Worm (Caenorhabditis elegans) whole organism, L1 larva: ENCODE measurements around the gene Y116A8C.465.

Source experiments
- C16A3.4 ChIP-seq: fragments of 150-350 bp; optimal IDR thresholded peaks from 2 replicates; lab custom pipeline; 2014; ENCODE audit warnings: missing biosample characterization, missing genetic modification characterization
- C34B4.2 ChIP-seq: sonication (generic microtip); optimal IDR thresholded peaks from 2 replicates; lab custom pipeline; 2017; ENCODE audit warnings: mild to moderate bottlenecking, missing genetic modification characterization, missing compliant biosample characterization
- Y116A8C.19 ChIP-seq: sonication (generic microtip); optimal IDR thresholded peaks from 2 replicates; lab custom pipeline; 2016; ENCODE audit warnings: missing compliant biosample characterization, missing genetic modification characterization, borderline replicate concordance
- aha-1 ChIP-seq: fragments of 150-350 bp; optimal IDR thresholded peaks from 2 replicates; lab custom pipeline; 2014; ENCODE audit warnings: missing biosample characterization, missing genetic modification characterization
- aly-2 ChIP-seq: fragments of 150-350 bp; optimal IDR thresholded peaks from 2 replicates; lab custom pipeline; 2014; ENCODE audit warnings: missing biosample characterization, missing genetic modification characterization
- ama-1 ChIP-seq: fragments of 150-350 bp; optimal IDR thresholded peaks from 2 replicates; lab custom pipeline; 2014
- blmp-1 ChIP-seq: fragments of 150-350 bp; optimal IDR thresholded peaks from 2 replicates; lab custom pipeline; 2014; ENCODE audit warnings: missing biosample characterization, missing genetic modification characterization
- ceh-63 ChIP-seq: fragments of 200-800 bp; sonication (Bioruptor generic); optimal IDR thresholded peaks from 2 replicates; lab custom pipeline; 2018; ENCODE audit warnings: mild to moderate bottlenecking, missing genetic modification characterization, missing compliant biosample characterization
- ceh-82 ChIP-seq, 3 experiments: fragments of 150-350 bp in 1 of 3; sonication (generic microtip) in 2 of 3; optimal IDR thresholded peaks; 2 replicates each; lab custom pipeline; 2014 to 2017; ENCODE audit warnings: missing biosample characterization in 3 of 3, missing genetic modification characterization in 3 of 3
- dpl-1 ChIP-seq, 3 experiments: fragments of 150-350 bp in 2 of 3; sonication (generic microtip) in 1 of 3; optimal IDR thresholded peaks; 2 replicates each; lab custom pipeline; 2014 to 2017; ENCODE audit warnings: missing biosample characterization in 3 of 3, missing genetic modification characterization in 3 of 3, missing genetic modification reagents in 3 of 3
- efl-1 ChIP-seq, 4 experiments: fragments of 150-350 bp; optimal IDR thresholded peaks in 3 of 4; peaks in 1 of 4; 1 replicate in 1 of 4; 2 replicates in 3 of 4; lab custom pipeline; 2014; ENCODE audit warnings: missing biosample characterization in 2 of 4, missing genetic modification characterization in 2 of 4, missing genetic modification reagents in 2 of 4
- egl-13 ChIP-seq: sonication (generic microtip); optimal IDR thresholded peaks from 2 replicates; lab custom pipeline; 2016; ENCODE audit warnings: missing genotype, missing genetic modification reagents, missing genetic modification characterization, missing compliant biosample characterization
- elt-2 ChIP-seq: sonication (generic microtip); optimal IDR thresholded peaks from 2 replicates; lab custom pipeline; 2016; ENCODE audit warnings: missing genetic modification characterization, mild to moderate bottlenecking, inconsistent platforms, missing compliant biosample characterization, missing genetic modification reagents
- ets-5 ChIP-seq: fragments of 200-800 bp; sonication (Bioruptor generic); IDR thresholded peaks from 2 replicates; pipeline ENCODE4 v1.3.6; 2022; ENCODE audit warnings: missing genetic modification characterization, missing compliant biosample characterization
- fkh-10 ChIP-seq: sonication (generic microtip); optimal IDR thresholded peaks from 2 replicates; lab custom pipeline; 2017; ENCODE audit warnings: missing biosample characterization, missing genetic modification reagents, missing genetic modification characterization
- fkh-4 ChIP-seq: sonication (generic microtip); optimal IDR thresholded peaks from 2 replicates; lab custom pipeline; 2016; ENCODE audit warnings: missing compliant biosample characterization, missing genetic modification characterization, borderline replicate concordance
- hlh-17 ChIP-seq: fragments of 200-800 bp; sonication (Bioruptor generic); optimal IDR thresholded peaks from 2 replicates; lab custom pipeline; 2018; ENCODE audit warnings: missing genetic modification characterization, mild to moderate bottlenecking, missing compliant biosample characterization, moderate library complexity, borderline replicate concordance
- hlh-4 ChIP-seq: sonication (generic microtip); optimal IDR thresholded peaks from 2 replicates; lab custom pipeline; 2016; ENCODE audit warnings: mild to moderate bottlenecking, missing genetic modification characterization, missing compliant biosample characterization
- hpl-2 ChIP-seq: fragments of 150-350 bp; optimal IDR thresholded peaks from 2 replicates; lab custom pipeline; 2014; ENCODE audit warnings: missing biosample characterization, missing genetic modification reagents, missing genetic modification characterization
- irx-1 ChIP-seq: sonication (generic microtip); optimal IDR thresholded peaks from 2 replicates; lab custom pipeline; 2016; ENCODE audit warnings: missing genetic modification characterization, missing compliant biosample characterization
- jun-1 ChIP-seq: fragments of 150-350 bp; optimal IDR thresholded peaks from 2 replicates; lab custom pipeline; 2014; ENCODE audit warnings: missing biosample characterization, missing genetic modification reagents, missing genetic modification characterization
- lin-15B ChIP-seq: fragments of 150-350 bp; sonication (generic microtip); optimal IDR thresholded peaks from 3 replicates; lab custom pipeline; 2014; ENCODE audit warnings: missing biosample characterization, missing genetic modification characterization
- lir-3 ChIP-seq: sonication (generic microtip); optimal IDR thresholded peaks from 2 replicates; lab custom pipeline; 2016; ENCODE audit warnings: mild to moderate bottlenecking, missing genetic modification characterization, moderate library complexity, missing compliant biosample characterization; ENCODE audit not compliant: poor library complexity
- mab-9 ChIP-seq: fragments of 200-800 bp; sonication (Bioruptor generic); IDR thresholded peaks from 2 replicates; pipeline ENCODE4 v1.3.6; 2022; ENCODE audit warnings: missing genetic modification reagents, missing genetic modification characterization, missing compliant biosample characterization
- nhr-11 ChIP-seq: fragments of 150-350 bp; optimal IDR thresholded peaks from 2 replicates; lab custom pipeline; 2014; ENCODE audit warnings: missing biosample characterization, missing genetic modification characterization
- nhr-12 ChIP-seq: sonication (generic microtip); optimal IDR thresholded peaks from 2 replicates; lab custom pipeline; 2017; ENCODE audit warnings: missing biosample characterization, missing genetic modification characterization
- nhr-20 ChIP-seq: sonication (generic microtip); optimal IDR thresholded peaks from 2 replicates; lab custom pipeline; 2016; ENCODE audit warnings: mild to moderate bottlenecking, missing genetic modification characterization, missing compliant biosample characterization
- nhr-237 ChIP-seq: fragments of 150-350 bp; optimal IDR thresholded peaks from 2 replicates; lab custom pipeline; 2014; ENCODE audit warnings: missing biosample characterization, missing genetic modification characterization
- nhr-47 ChIP-seq: sonication (generic microtip); optimal IDR thresholded peaks from 2 replicates; lab custom pipeline; 2016; ENCODE audit warnings: mild to moderate bottlenecking, missing genetic modification characterization, moderate library complexity, missing compliant biosample characterization
- nhr-71 ChIP-seq: sonication (generic microtip); optimal IDR thresholded peaks from 2 replicates; lab custom pipeline; 2016; ENCODE audit warnings: mild to moderate bottlenecking, missing genetic modification characterization, moderate library complexity, missing compliant biosample characterization
- nhr-76 ChIP-seq: sonication (generic microtip); optimal IDR thresholded peaks from 2 replicates; lab custom pipeline; 2017; ENCODE audit warnings: missing biosample characterization, missing genetic modification characterization
- nhr-77 ChIP-seq: fragments of 150-350 bp; optimal IDR thresholded peaks from 2 replicates; lab custom pipeline; 2014; ENCODE audit warnings: missing biosample characterization, missing genetic modification characterization
- nhr-84 ChIP-seq: sonication (generic microtip); optimal IDR thresholded peaks from 2 replicates; lab custom pipeline; 2017; ENCODE audit warnings: missing biosample characterization, missing genetic modification characterization
- nhr-85 ChIP-seq: sonication (generic microtip); peaks from one replicate; lab custom pipeline; 2016; ENCODE audit warnings: missing genetic modification characterization, inconsistent platforms, missing compliant biosample characterization
- pax-3 ChIP-seq: fragments of 200-800 bp; sonication (Bioruptor generic); optimal IDR thresholded peaks from 2 replicates; lab custom pipeline; 2018; ENCODE audit warnings: mild to moderate bottlenecking, missing genetic modification characterization, moderate library complexity, missing compliant biosample characterization
- rnt-1 ChIP-seq: sonication (generic microtip); optimal IDR thresholded peaks from 2 replicates; lab custom pipeline; 2016; ENCODE audit warnings: mild to moderate bottlenecking, missing genetic modification characterization, moderate library complexity, missing compliant biosample characterization
- snpc-4 ChIP-seq: fragments of 150-350 bp; optimal IDR thresholded peaks from 2 replicates; lab custom pipeline; 2014; ENCODE audit warnings: missing biosample characterization, missing genetic modification characterization
- snu-23 ChIP-seq: sonication (generic microtip); optimal IDR thresholded peaks from 2 replicates; lab custom pipeline; 2016; ENCODE audit warnings: missing genetic modification characterization, missing compliant biosample characterization
- sox-4 ChIP-seq: sonication (generic microtip); optimal IDR thresholded peaks from 2 replicates; lab custom pipeline; 2016; ENCODE audit warnings: missing genetic modification characterization, missing compliant biosample characterization
- tlp-1 ChIP-seq: fragments of 150-350 bp; optimal IDR thresholded peaks from 2 replicates; lab custom pipeline; 2014; ENCODE audit warnings: missing biosample characterization, missing genetic modification characterization
- unc-130 ChIP-seq: fragments of 150-350 bp; optimal IDR thresholded peaks from 2 replicates; lab custom pipeline; 2017; ENCODE audit warnings: missing biosample characterization, missing genetic modification characterization, inconsistent platforms
- unc-62 ChIP-seq: fragments of 150-350 bp; optimal IDR thresholded peaks from 2 replicates; lab custom pipeline; 2014; ENCODE audit warnings: missing biosample characterization, missing genetic modification reagents, missing genetic modification characterization
- unc-86 ChIP-seq: sonication (generic microtip); optimal IDR thresholded peaks from 2 replicates; lab custom pipeline; 2016; ENCODE audit warnings: missing genetic modification characterization, missing compliant biosample characterization
- unc-98 ChIP-seq: fragments of 200-800 bp; sonication (Bioruptor generic); IDR thresholded peaks from 2 replicates; pipeline ENCODE4 v1.3.6; 2022; ENCODE audit warnings: missing genetic modification characterization, missing compliant biosample characterization

Y116A8C.465 gene

DNA sequence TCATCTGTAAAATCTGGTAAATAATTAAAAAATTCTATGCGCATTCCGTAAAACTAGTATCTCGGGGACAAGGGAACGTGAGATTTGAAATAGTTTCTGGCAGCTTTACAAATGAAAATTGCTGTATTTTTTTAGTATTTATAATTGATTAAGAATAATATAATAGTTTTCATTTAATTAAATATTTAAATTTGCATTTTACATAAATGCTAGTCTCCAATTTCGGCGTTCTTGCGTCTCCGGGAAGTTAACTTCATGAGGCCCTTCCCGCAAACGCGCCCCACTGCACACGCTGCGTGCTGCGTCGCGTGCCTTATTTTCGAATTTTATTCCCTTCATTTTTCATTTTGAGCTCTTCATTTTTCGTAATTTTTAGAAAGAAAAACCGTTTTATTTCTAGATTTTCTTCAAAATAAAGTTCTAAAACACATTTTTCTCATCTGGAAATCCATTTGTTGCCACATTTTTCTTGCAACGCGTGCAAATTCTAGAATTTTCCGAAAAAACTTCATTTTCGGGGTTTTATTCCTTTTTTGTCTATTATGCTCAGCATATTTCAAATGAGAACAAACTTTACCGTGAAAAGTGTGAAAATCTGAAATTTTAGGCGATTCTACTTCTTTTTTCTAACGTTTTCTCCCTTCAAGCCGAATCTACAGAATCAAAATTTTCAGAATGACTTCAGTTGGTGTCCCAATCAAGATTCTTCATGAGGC is 22.5 kb downstream of the Y116A8C.465 start, which contains the start of the genes snx-13 and snr-1 (continued):
- TF ChIP-seq sox-4, result peak; percentile 58
- no peak for TF ChIP-seq hlh-4 (tag; lab: Kevin White, UChicago)
- TF ChIP-seq nhr-20, result peak; percentile 81
- no peak for TF ChIP-seq nhr-76 (tag; lab: Kevin White, UChicago)
- peak; percentile 31 for TF ChIP-seq unc-130
- no peak for TF ChIP-seq hlh-17
- TF ChIP-seq pax-3 (tag; lab: Kevin White, UChicago), result peak; percentile 96
- peak; percentile 89 for TF ChIP-seq rnt-1 (tag; lab: Kevin White, UChicago)
- TF ChIP-seq irx-1 (tag; lab: Kevin White, UChicago), result peak; percentile 68
- no peak for TF ChIP-seq nhr-12 (tag; lab: Kevin White, UChicago)
- TF ChIP-seq hpl-2 (GFP tag; lab: Kevin White, UChicago), result no peak
- TF ChIP-seq blmp-1 (tag; lab: Kevin White, UChicago), result peak; percentile 21
- peak; percentile 68 for TF ChIP-seq fkh-4 (tag; lab: Kevin White, UChicago)
- TF ChIP-seq ceh-63 (GFP tag; lab: Kevin White, UChicago), result peak; percentile 81
- no peak for TF ChIP-seq nhr-84 (tag; lab: Kevin White, UChicago)
- TF ChIP-seq unc-62 (GFP tag; lab: Kevin White, UChicago), result no peak
- peak; percentile 58 for TF ChIP-seq elt-2
- TF ChIP-seq nhr-47 (tag; lab: Kevin White, UChicago), result peak; percentile 90
- TF ChIP-seq aly-2 (tag; lab: Kevin White, UChicago), result peak; percentile 17
- TF ChIP-seq lin-15B (tag; lab: Kevin White, UChicago), result peak; percentile 90
- TF ChIP-seq mab-9 (GFP tag; lab: Robert Waterston, UW), result no peak; the same call in 1 of the 2 replicates
- peak; percentile 92 for TF ChIP-seq nhr-85 (tag; lab: Kevin White, UChicago)
- no peak for TF ChIP-seq nhr-11 (tag; lab: Kevin White, UChicago)
- peak; percentile 90 for TF ChIP-seq nhr-71 (tag; lab: Kevin White, UChicago)
- no peak for TF ChIP-seq nhr-237
- no peak for TF ChIP-seq ets-5 (GFP tag; lab: Robert Waterston, UW)
- peak; percentile 66 for TF ChIP-seq egl-13 (tag; lab: Kevin White, UChicago)
- TF ChIP-seq dpl-1 (GFP tag; optimal IDR thresholded peaks at IDR 0.05; lab: Kevin White, UChicago), result peak; percentile 63 to 69 (median 64)
- peak; percentile 2 for TF ChIP-seq snpc-4 (tag; lab: Kevin White, UChicago)
- TF ChIP-seq lir-3 (tag; lab: Kevin White, UChicago), result peak; percentile 81
- TF ChIP-seq C34B4.2 (tag; lab: Kevin White, UChicago), result no peak
- no peak for TF ChIP-seq aha-1 (tag; lab: Kevin White, UChicago)
- TF ChIP-seq Y116A8C.19 (tag; lab: Kevin White, UChicago), result no peak
- peak; percentile 57 for TF ChIP-seq fkh-10 (GFP tag; lab: Kevin White, UChicago)
- peak; percentile 84 for TF ChIP-seq C16A3.4 (tag; lab: Kevin White, UChicago)
- TF ChIP-seq ama-1 (lab: Kevin White, UChicago), result no peak
- TF ChIP-seq ceh-82 (tag; optimal IDR thresholded peaks at IDR 0.05; lab: Kevin White, UChicago), result peak; percentile 80 to 87 (median 85)
- peak; percentile 13 for TF ChIP-seq nhr-77 (tag; lab: Kevin White, UChicago)
- no peak for TF ChIP-seq tlp-1 (tag; lab: Kevin White, UChicago)
- peak; percentile 50 for TF ChIP-seq jun-1
- peak; percentile 87 for TF ChIP-seq snu-23 (GFP tag; lab: Kevin White, UChicago)
- peak; percentile 98 for TF ChIP-seq unc-98 (GFP tag; lab: Robert Waterston, UW)
- TF ChIP-seq efl-1 (optimal IDR thresholded peaks at IDR 0.05; lab: Kevin White, UChicago), result peak; percentile 75 to 77
- peak; percentile 64 to 94 for TF ChIP-seq efl-1 (GFP tag; optimal IDR thresholded peaks at IDR 0.05 in 1 of 2; lab: Kevin White, UChicago)
- peak; percentile 77 for TF ChIP-seq unc-86 (tag; lab: Kevin White, UChicago)
